Worm (Caenorhabditis elegans) whole organism, L3 larva: ENCODE data around the gene gtf-2F1.

Source experiments
- ZK546.5 ChIP-seq: sonication (generic microtip); optimal IDR thresholded peaks from 2 replicates; lab custom pipeline; 2017; ENCODE audit warnings: missing biosample characterization, missing genetic modification characterization
- aly-2 ChIP-seq: fragments of 150-350 bp; optimal IDR thresholded peaks from 2 replicates; lab custom pipeline; 2014; ENCODE audit warnings: missing biosample characterization, missing genetic modification characterization
- ama-1 ChIP-seq: fragments of 150-350 bp; optimal IDR thresholded peaks from 2 replicates; lab custom pipeline; 2018
- ceh-16 ChIP-seq: sonication (generic microtip); optimal IDR thresholded peaks from 2 replicates; lab custom pipeline; 2017; ENCODE audit warnings: missing biosample characterization, missing genetic modification characterization
- ceh-82 ChIP-seq: fragments of 150-350 bp; optimal IDR thresholded peaks from 2 replicates; lab custom pipeline; 2014; ENCODE audit warnings: missing biosample characterization, missing genetic modification characterization
- ceh-9 ChIP-seq: sonication (generic microtip); optimal IDR thresholded peaks from 2 replicates; lab custom pipeline; 2018; ENCODE audit warnings: missing biosample characterization, missing genetic modification characterization
- daf-12 ChIP-seq: fragments of 150-350 bp; optimal IDR thresholded peaks from 2 replicates; lab custom pipeline; 2014; ENCODE audit warnings: missing biosample characterization, missing genetic modification reagents, missing genetic modification characterization
- egl-27 ChIP-seq: sonication (generic microtip); optimal IDR thresholded peaks from 4 replicates; lab custom pipeline; 2017; ENCODE audit warnings: missing biosample characterization, missing genetic modification reagents, missing genetic modification characterization
- elt-1 ChIP-seq: fragments of 150-350 bp; optimal IDR thresholded peaks from 2 replicates; lab custom pipeline; 2014; ENCODE audit warnings: missing biosample characterization, missing genetic modification characterization
- elt-2 ChIP-seq: sonication (generic microtip); optimal IDR thresholded peaks from 2 replicates; lab custom pipeline; 2016; ENCODE audit warnings: missing genetic modification reagents, mild to moderate bottlenecking, missing genetic modification characterization, missing compliant biosample characterization
- elt-3 ChIP-seq, 3 experiments: fragments of 150-350 bp in 1 of 3; sonication (generic microtip) in 2 of 3; optimal IDR thresholded peaks; 2 replicates in 2 of 3; 4 replicates in 1 of 3; lab custom pipeline; 2014 to 2017; ENCODE audit warnings: missing biosample characterization in 3 of 3, missing genetic modification characterization in 3 of 3
- eor-1 ChIP-seq, 2 experiments: fragments of 150-350 bp; optimal IDR thresholded peaks; 2 replicates each; lab custom pipeline; 2014 to 2018; ENCODE audit warnings: missing biosample characterization in 2 of 2, missing genetic modification characterization in 2 of 2
- fkh-10 ChIP-seq: sonication (generic microtip); optimal IDR thresholded peaks from 2 replicates; lab custom pipeline; 2017; ENCODE audit warnings: missing biosample characterization, missing genetic modification reagents, missing genetic modification characterization
- fkh-2 ChIP-seq: fragments of 150-350 bp; optimal IDR thresholded peaks from 2 replicates; lab custom pipeline; 2014; ENCODE audit warnings: missing biosample characterization, missing genetic modification reagents, missing genetic modification characterization
- fos-1 ChIP-seq: fragments of 150-350 bp; optimal IDR thresholded peaks from 2 replicates; lab custom pipeline; 2014; ENCODE audit warnings: missing biosample characterization, missing genetic modification characterization
- lin-15B ChIP-seq: fragments of 150-350 bp; optimal IDR thresholded peaks from 2 replicates; lab custom pipeline; 2014; ENCODE audit warnings: missing biosample characterization, missing genetic modification characterization
- lin-39 ChIP-seq: fragments of 150-350 bp; optimal IDR thresholded peaks from 2 replicates; lab custom pipeline; 2018; ENCODE audit warnings: missing biosample characterization, missing genetic modification reagents, missing genetic modification characterization
- mdl-1 ChIP-seq: fragments of 150-350 bp; optimal IDR thresholded peaks from 2 replicates; lab custom pipeline; 2014; ENCODE audit warnings: missing biosample characterization, missing genetic modification characterization
- mml-1 ChIP-seq: fragments of 150-350 bp; sonication (generic microtip); optimal IDR thresholded peaks from 3 replicates; lab custom pipeline; 2014; ENCODE audit warnings: missing biosample characterization, missing genetic modification characterization
- nfya-1 ChIP-seq: sonication (generic microtip); optimal IDR thresholded peaks from 2 replicates; lab custom pipeline; 2017; ENCODE audit warnings: missing genetic modification characterization, mild to moderate bottlenecking, missing compliant biosample characterization, antibody characterized with exemption, moderate library complexity; ENCODE audit not compliant: insufficient read depth
- nhr-11 ChIP-seq: fragments of 150-350 bp; optimal IDR thresholded peaks from 2 replicates; lab custom pipeline; 2014; ENCODE audit warnings: missing biosample characterization, missing genetic modification characterization
- nhr-12 ChIP-seq: fragments of 150-350 bp; optimal IDR thresholded peaks from 2 replicates; lab custom pipeline; 2014; ENCODE audit warnings: missing biosample characterization, missing genetic modification characterization
- nhr-23 ChIP-seq: fragments of 150-350 bp; optimal IDR thresholded peaks from 2 replicates; lab custom pipeline; 2014; ENCODE audit warnings: missing biosample characterization, missing genetic modification reagents, missing genetic modification characterization
- nhr-237 ChIP-seq: fragments of 150-350 bp; optimal IDR thresholded peaks from 2 replicates; lab custom pipeline; 2014; ENCODE audit warnings: missing biosample characterization, missing genetic modification characterization
- nhr-25 ChIP-seq: sonication (generic microtip); optimal IDR thresholded peaks from 2 replicates; lab custom pipeline; 2017; ENCODE audit warnings: missing biosample characterization, missing genetic modification characterization
- nhr-28 ChIP-seq: fragments of 150-350 bp; optimal IDR thresholded peaks from 2 replicates; lab custom pipeline; 2014; ENCODE audit warnings: missing biosample characterization, missing genetic modification characterization
- nhr-67 ChIP-seq: fragments of 150-350 bp; optimal IDR thresholded peaks from 2 replicates; lab custom pipeline; 2014; ENCODE audit warnings: missing biosample characterization, missing genetic modification characterization
- nhr-76 ChIP-seq: fragments of 150-350 bp; sonication (generic microtip); optimal IDR thresholded peaks from 5 replicates; lab custom pipeline; 2014; ENCODE audit warnings: missing biosample characterization, missing genetic modification characterization
- nhr-77 ChIP-seq: fragments of 150-350 bp; optimal IDR thresholded peaks from 2 replicates; lab custom pipeline; 2014; ENCODE audit warnings: missing biosample characterization, missing genetic modification characterization
- pha-4 ChIP-seq: fragments of 150-350 bp; optimal IDR thresholded peaks from 2 replicates; lab custom pipeline; 2014; ENCODE audit warnings: missing biosample characterization, missing genetic modification reagents, missing genetic modification characterization
- pqm-1 ChIP-seq: fragments of 150-350 bp; optimal IDR thresholded peaks from 2 replicates; lab custom pipeline; 2017; ENCODE audit warnings: missing biosample characterization, missing genetic modification characterization, inconsistent platforms
- sea-2 ChIP-seq: fragments of 150-350 bp; sonication (generic microtip); optimal IDR thresholded peaks from 4 replicates; lab custom pipeline; 2014; ENCODE audit warnings: missing biosample characterization, missing genetic modification reagents, missing genetic modification characterization
- skn-1 ChIP-seq: fragments of 150-350 bp; optimal IDR thresholded peaks from 2 replicates; lab custom pipeline; 2014; ENCODE audit warnings: missing biosample characterization, missing genetic modification characterization
- snpc-4 ChIP-seq: fragments of 150-350 bp; optimal IDR thresholded peaks from 2 replicates; lab custom pipeline; 2014; ENCODE audit warnings: missing biosample characterization, missing genetic modification characterization
- tbx-2 ChIP-seq: sonication (generic microtip); optimal IDR thresholded peaks from 2 replicates; lab custom pipeline; 2016; ENCODE audit warnings: mild to moderate bottlenecking, missing genetic modification characterization, missing compliant biosample characterization
- unc-39 ChIP-seq: sonication (generic microtip); optimal IDR thresholded peaks from 4 replicates; lab custom pipeline; 2017; ENCODE audit warnings: missing biosample characterization, missing genetic modification characterization
- zag-1 ChIP-seq: fragments of 150-350 bp; optimal IDR thresholded peaks from 2 replicates; lab custom pipeline; 2014; ENCODE audit warnings: missing biosample characterization, missing genetic modification characterization
- ztf-11 ChIP-seq: fragments of 150-350 bp; optimal IDR thresholded peaks from 2 replicates; lab custom pipeline; 2014; ENCODE audit warnings: missing biosample characterization, missing genetic modification characterization
- ztf-4 ChIP-seq: fragments of 150-350 bp; optimal IDR thresholded peaks from 2 replicates; lab custom pipeline; 2014; ENCODE audit warnings: missing biosample characterization, missing genetic modification characterization

Gene gtf-2F1

DNA sequence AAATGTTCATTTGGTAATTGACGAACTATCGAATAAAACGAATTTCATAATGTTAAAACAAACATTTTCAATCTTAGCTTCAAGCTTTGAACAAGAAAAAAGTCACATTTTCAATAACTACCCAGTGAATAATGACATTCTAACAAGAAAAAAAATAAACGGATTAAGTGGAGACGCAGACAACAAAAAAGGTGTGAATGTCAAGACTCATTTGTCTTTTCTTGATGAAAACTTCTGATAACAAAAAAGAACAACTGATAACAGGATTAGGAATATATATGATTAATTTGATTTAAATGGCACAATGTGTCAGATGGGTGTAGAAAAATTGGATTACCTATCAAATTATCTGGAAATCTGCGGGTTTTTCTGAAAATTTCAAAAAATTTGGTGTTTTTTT lies 12.8 kb upstream of the gtf-2F1 start:
- TF ChIP-seq ZK546.5 (tag; lab: Kevin White, UChicago) (no peak), elt-1 (tag; lab: Kevin White, UChicago) (peak; percentile 24), pqm-1 (tag; lab: Kevin White, UChicago) (peak; percentile 43), fkh-10 (GFP tag; lab: Kevin White, UChicago) (no peak), pha-4 (tag; lab: Kevin White, UChicago) (no peak), elt-2 (tag; lab: Kevin White, UChicago) (peak; percentile 48)

DNA sequence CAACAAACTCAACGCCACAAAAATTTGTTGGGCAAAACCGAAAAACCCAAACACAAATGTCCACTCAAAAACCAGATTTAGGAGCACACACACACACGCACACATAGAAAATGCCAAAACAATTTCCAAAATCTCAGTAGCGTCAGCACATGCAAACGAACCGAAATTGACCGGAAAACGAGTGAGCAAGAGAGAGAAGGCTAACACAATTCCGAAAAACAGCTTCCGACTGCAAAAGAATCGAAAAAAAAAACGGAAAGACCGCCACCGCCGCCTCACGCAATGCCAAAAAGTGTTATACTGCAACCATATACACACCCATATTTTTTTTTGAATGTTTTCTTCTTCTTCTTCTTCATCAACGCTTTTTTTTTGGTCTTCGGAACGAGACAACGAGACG lies 9.6 kb upstream of the gtf-2F1 start:
- no peak for TF ChIP-seq tbx-2
- peak; percentile 37 for TF ChIP-seq fkh-10 (GFP tag; lab: Kevin White, UChicago)
- TF ChIP-seq, all 47 proteins: peak for 1

DNA sequence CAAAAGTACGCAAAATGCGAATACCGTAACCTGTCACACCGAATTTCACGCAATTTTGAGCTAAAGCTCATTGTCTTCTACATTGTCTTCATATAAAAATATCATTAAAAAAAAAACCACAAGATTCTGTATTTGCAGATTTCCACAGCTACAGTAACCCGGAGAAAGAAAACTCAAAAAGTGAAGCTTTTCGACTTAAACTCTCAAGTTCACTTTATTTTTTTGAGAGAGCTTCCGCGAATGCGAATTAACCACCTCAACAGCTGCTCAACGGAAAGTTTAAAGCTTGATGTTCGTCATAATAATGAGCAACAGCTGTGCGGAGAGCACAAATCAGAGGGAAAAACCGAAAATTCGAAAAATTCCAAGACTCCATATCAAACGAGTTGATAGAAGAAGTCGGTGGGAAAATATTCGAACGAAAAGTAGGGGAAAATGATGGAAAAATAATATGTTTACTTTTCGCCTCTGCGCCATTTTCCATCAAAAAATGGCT lies 8.3 kb upstream of the gtf-2F1 start:
- no peak for TF ChIP-seq fkh-2 (tag; lab: Kevin White, UChicago)
- peak; percentile 36 for TF ChIP-seq pha-4 (tag; lab: Kevin White, UChicago)

DNA sequence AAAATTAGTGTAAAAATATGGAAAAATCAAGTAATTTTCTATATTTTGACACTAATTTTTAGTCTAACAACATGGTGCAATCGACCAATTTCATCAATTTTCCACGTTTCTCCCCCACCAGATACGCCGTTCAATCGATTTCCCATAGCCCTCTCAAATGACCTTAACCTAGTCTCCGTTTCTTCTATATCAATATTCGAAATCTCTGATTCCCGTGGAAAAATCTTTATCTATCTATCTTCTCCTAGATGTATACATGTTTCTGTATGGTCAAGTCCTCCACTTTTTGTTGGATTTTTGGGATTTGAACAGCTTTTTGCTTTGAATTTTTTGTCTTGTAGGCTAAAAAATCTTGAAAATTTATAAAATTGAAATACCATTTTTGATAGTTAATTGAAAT lies 7.2 kb upstream of the gtf-2F1 start:
- TF ChIP-seq elt-1 (tag; lab: Kevin White, UChicago) (peak; percentile 84), snpc-4 (tag; lab: Kevin White, UChicago) (no peak), ztf-4 (tag; lab: Kevin White, UChicago) (no peak), ceh-9 (tag; lab: Kevin White, UChicago) (no peak), nhr-23 (peak; percentile 70)

DNA sequence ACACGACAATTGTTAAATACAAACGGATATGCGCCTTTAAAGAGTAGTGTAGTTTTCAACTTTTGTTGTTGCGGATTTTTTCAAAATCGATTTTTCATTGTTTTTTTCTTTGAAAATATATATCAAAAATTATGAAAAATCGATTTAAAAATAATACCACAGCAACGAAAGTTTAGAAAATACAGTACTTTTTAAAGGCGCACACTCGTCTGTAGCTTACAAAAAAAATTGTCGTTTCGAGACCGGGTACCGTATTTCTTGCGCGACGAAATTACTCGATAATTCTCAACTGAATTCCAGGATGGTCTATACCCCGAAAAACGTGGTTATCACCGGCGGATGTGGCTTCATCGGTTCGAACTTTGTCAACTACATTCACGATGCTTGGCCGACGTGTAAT lies 6.6 kb upstream of the gtf-2F1 start, which contains the start of gene rml-4:
Gene rml-4 (plus strand): TSS at position 301 of the 400 bp plus-strand sequence.
- TF ChIP-seq elt-2 (tag; lab: Kevin White, UChicago) (no peak), nfya-1 (tag; lab: Kevin White, UChicago) (no peak), nhr-11 (no peak), mml-1 (tag; lab: Kevin White, UChicago) (no peak)

DNA sequence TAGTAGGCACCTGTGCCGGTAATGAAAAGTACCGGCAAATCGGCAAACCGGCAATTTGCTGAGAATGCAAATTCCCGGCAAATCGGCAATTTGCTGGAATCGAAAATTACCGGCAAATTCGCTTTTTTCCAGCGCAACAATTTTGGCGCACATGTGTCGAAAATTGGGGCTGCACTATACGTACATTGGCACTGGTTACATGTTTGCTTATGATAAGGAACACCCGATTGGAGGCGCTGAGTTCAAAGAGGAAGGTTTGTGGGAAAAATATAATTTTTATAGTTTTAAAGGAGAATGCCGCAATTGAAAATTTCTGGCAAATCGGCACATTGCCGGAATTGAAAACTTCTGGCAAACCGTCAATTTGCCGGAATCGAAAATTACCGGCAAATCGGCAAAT lies 4.1 kb upstream of the gtf-2F1 start:
- TF ChIP-seq elt-2 (tag; lab: Kevin White, UChicago), result peak; percentile 53
- no peak for TF ChIP-seq fos-1

DNA sequence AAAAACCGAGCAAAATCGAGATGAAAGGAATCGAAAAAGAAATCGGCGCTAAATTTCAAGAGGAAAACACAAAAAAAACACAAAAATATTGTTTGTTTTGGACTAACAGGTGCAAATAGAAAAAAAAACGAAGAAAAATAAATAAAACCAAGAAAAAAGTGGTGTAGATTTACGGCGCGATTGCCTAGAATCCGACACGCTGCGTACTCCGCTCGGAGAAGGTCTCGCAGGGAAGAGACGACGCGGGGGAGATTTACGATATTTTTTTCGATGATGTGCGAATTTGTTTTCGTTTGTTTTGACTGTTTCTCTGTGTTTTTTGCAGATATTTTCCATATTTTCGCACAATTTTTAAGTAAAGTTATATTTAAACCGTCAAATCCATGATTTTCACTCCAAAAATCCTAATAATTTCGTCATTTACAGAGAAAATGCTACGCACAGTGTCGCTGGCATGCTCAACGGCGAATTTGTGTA lies 2.1 kb upstream of the gtf-2F1 start, which contains the start of gene sco-1:
Gene sco-1 (plus strand): TSS at position 427 of the 477 bp plus-strand sequence.
- no peak for TF ChIP-seq nhr-12 (tag; lab: Kevin White, UChicago)
- peak; percentile 98 for TF ChIP-seq nhr-23
- TF ChIP-seq sea-2 (GFP tag; lab: Kevin White, UChicago), result no peak
- peak; percentile 8 for TF ChIP-seq fkh-2 (tag; lab: Kevin White, UChicago)
- TF ChIP-seq eor-1 (tag; optimal IDR thresholded peaks at IDR 0.05; lab: Kevin White, UChicago), result no peak
- TF ChIP-seq nhr-76 (tag; lab: Kevin White, UChicago), result no peak
- no peak for TF ChIP-seq zag-1 (tag; lab: Kevin White, UChicago)
- no peak for TF ChIP-seq nhr-67
- peak; percentile 24 for TF ChIP-seq mdl-1 (tag; lab: Kevin White, UChicago)
- TF ChIP-seq daf-12 (tag; lab: Kevin White, UChicago), result no peak
- TF ChIP-seq elt-3 (tag; optimal IDR thresholded peaks at IDR 0.05; lab: Kevin White, UChicago), result no peak
- TF ChIP-seq nhr-28, result peak; percentile 28
- TF ChIP-seq nhr-237, result no peak
- TF ChIP-seq nhr-25 (tag; lab: Kevin White, UChicago), result peak; percentile 88
- TF ChIP-seq tbx-2, result peak; percentile 78
- TF ChIP-seq lin-39 (tag; lab: Kevin White, UChicago), result peak; percentile 95
- TF ChIP-seq unc-39 (tag; lab: Kevin White, UChicago), result no peak
- TF ChIP-seq egl-27, result peak; percentile 80
- peak; percentile 28 for TF ChIP-seq nhr-77 (tag; lab: Kevin White, UChicago)
- TF ChIP-seq elt-2 (tag; lab: Kevin White, UChicago), result peak; percentile 78
- TF ChIP-seq aly-2 (tag; lab: Kevin White, UChicago), result peak; percentile 52
- TF ChIP-seq snpc-4 (tag; lab: Kevin White, UChicago), result peak; percentile 85
- TF ChIP-seq nhr-11, result peak; percentile 48
- peak; percentile 63 for TF ChIP-seq ama-1 (lab: Kevin White, UChicago)
- peak; percentile 7 for TF ChIP-seq elt-1 (tag; lab: Kevin White, UChicago)
- no peak for TF ChIP-seq ztf-11 (tag; lab: Kevin White, UChicago)
- peak; percentile 56 for TF ChIP-seq ceh-16 (tag; lab: Kevin White, UChicago)
- TF ChIP-seq ZK546.5 (tag; lab: Kevin White, UChicago), result peak; percentile 48
- peak; percentile 46 for TF ChIP-seq fos-1
- peak; percentile 80 for TF ChIP-seq skn-1 (tag; lab: Kevin White, UChicago)
- TF ChIP-seq pqm-1 (tag; lab: Kevin White, UChicago), result peak; percentile 87
- peak; percentile 83 for TF ChIP-seq ceh-82 (tag; lab: Kevin White, UChicago)
- TF ChIP-seq mml-1 (tag; lab: Kevin White, UChicago), result no peak
- peak; percentile 99 for TF ChIP-seq lin-15B
- peak; percentile 96 for TF ChIP-seq nfya-1 (tag; lab: Kevin White, UChicago)
